Worm (Caenorhabditis elegans) whole organism, mixed stage, embryonic: ENCODE results near the gene chil-23.

Source experiments
- pha-4 ChIP-seq: fragments of 150-350 bp; optimal IDR thresholded peaks from 2 replicates; lab custom pipeline; 2018; ENCODE audit warnings: missing biosample characterization, missing genetic modification reagents, missing genetic modification characterization
- unc-39 ChIP-seq: fragments of 150-350 bp; optimal IDR thresholded peaks from 2 replicates; lab custom pipeline; 2014; ENCODE audit warnings: missing biosample characterization, missing genetic modification characterization
- unc-62 ChIP-seq: fragments of 150-350 bp; optimal IDR thresholded peaks from 2 replicates; lab custom pipeline; 2014; ENCODE audit warnings: missing biosample characterization, missing genetic modification reagents, missing genetic modification characterization

- TF ChIP-seq pha-4 (no peak), unc-62 (GFP tag; lab: Kevin White, UChicago) (no peak), unc-39 (no peak)
These were observed 42.3 kb downstream of the chil-23 start, which contains the start of gene M176.10 for ce11 chrII:9426076-9426475.
